Fruit fly (Drosophila melanogaster): ENCODE data around the gene CG33116.

CG33116 gene

dm6 chr2L:19528308-19528707 lies 5.0 kb upstream of the CG33116 start (continued):
- peak; percentile 98 for TF ChIP-seq CG2678 (tag; optimal IDR thresholded peaks at IDR 0.05)
- TF ChIP-seq CG14667 (GFP tag; IDR thresholded peaks at IDR 0.05) = peak; percentile 93
- peak; percentile 94 for TF ChIP-seq Usf (GFP tag; optimal IDR thresholded peaks at IDR 0.05)
- TF ChIP-seq CG16813 (GFP tag; IDR thresholded peaks at IDR 0.05; ENCODE audit: partially characterized antibody) = no peak
- TF ChIP-seq HLH4C (GFP tag; IDR thresholded peaks at IDR 0.05; ENCODE audit: partially characterized antibody) = no peak
- TF ChIP-seq unpg (GFP tag; optimal IDR thresholded peaks at IDR 0.05) = peak; percentile 97
- peak; percentile 97 for TF ChIP-seq CG14441 (GFP tag; IDR thresholded peaks at IDR 0.05)
- TF ChIP-seq Drgx (GFP tag; IDR thresholded peaks at IDR 0.05) = peak; percentile 99
- TF ChIP-seq CG2129 (GFP tag; IDR thresholded peaks at IDR 0.05; ENCODE audit: partially characterized antibody) = no peak
- peak; percentile 55 for TF ChIP-seq psq (GFP tag; optimal IDR thresholded peaks at IDR 0.05)
- peak; percentile 97 for TF ChIP-seq cwo (GFP tag; optimal IDR thresholded peaks at IDR 0.05)
- TF ChIP-seq CG8290 (GFP tag; optimal IDR thresholded peaks at IDR 0.05) = peak; percentile 24
- TF ChIP-seq CG8290 (tag; optimal IDR thresholded peaks at IDR 0.05) = peak in 1 of 2 experiments; percentile 97
- peak; percentile 90 for TF ChIP-seq tin (GFP tag; optimal IDR thresholded peaks at IDR 0.05)
- peak; percentile 80 for TF ChIP-seq fd96Cb (tag; optimal IDR thresholded peaks at IDR 0.05)
- TF ChIP-seq eyg (GFP tag; optimal IDR thresholded peaks at IDR 0.05) = peak; percentile 93
- TF ChIP-seq gce (GFP tag; IDR thresholded peaks at IDR 0.05) = peak; percentile 77; the same call in 1 of the 3 replicates
- no peak for TF ChIP-seq sna (GFP tag; IDR thresholded peaks at IDR 0.05; ENCODE audit: partially characterized antibody)
- TF ChIP-seq pnt (GFP tag; optimal IDR thresholded peaks at IDR 0.05) = peak; percentile 62
- TF ChIP-seq Mrtf (GFP tag; IDR thresholded peaks at IDR 0.05) = peak; percentile 95
- peak; percentile 62 for TF ChIP-seq Sry-δ (GFP tag; optimal IDR thresholded peaks at IDR 0.05)
- peak; percentile 97 for TF ChIP-seq Hsf (GFP tag; optimal IDR thresholded peaks at IDR 0.05)
- peak; percentile 99 for TF ChIP-seq lab (GFP tag; optimal IDR thresholded peaks at IDR 0.05)
- peak; percentile 83 to 93 for TF ChIP-seq chif (GFP tag; optimal IDR thresholded peaks at IDR 0.05)
- TF ChIP-seq gcm (GFP tag; optimal IDR thresholded peaks at IDR 0.05) = peak; percentile 86
- peak; percentile 91 for TF ChIP-seq CG12104 (GFP tag; optimal IDR thresholded peaks at IDR 0.05)
- peak; percentile 96 for TF ChIP-seq ci (GFP tag; IDR thresholded peaks at IDR 0.05)
- TF ChIP-seq en (GFP tag; optimal IDR thresholded peaks at IDR 0.05) = peak; percentile 26
- TF ChIP-seq CG2199 (GFP tag; IDR thresholded peaks at IDR 0.05) = peak; percentile 80; the same call in 2 of the 3 replicates
- TF ChIP-seq CG8944 (GFP tag; optimal IDR thresholded peaks at IDR 0.05) = peak; percentile 87
- peak; percentile 28 for TF ChIP-seq CG15073 (GFP tag; optimal IDR thresholded peaks at IDR 0.05)
- TF ChIP-seq E2f2 (GFP tag; IDR thresholded peaks at IDR 0.05) = peak; percentile 80
- peak; percentile 64 for TF ChIP-seq dmrt11E (tag; optimal IDR thresholded peaks at IDR 0.05)
- TF ChIP-seq emc (GFP tag; optimal IDR thresholded peaks at IDR 0.05) = peak; percentile 94
- TF ChIP-seq Scr (GFP tag; IDR thresholded peaks at IDR 0.05; ENCODE audit: partially characterized antibody) = no peak
- TF ChIP-seq Side (GFP tag; optimal IDR thresholded peaks at IDR 0.05) = peak; percentile 94
- peak; percentile 60 for TF ChIP-seq CG2875 (GFP tag; optimal IDR thresholded peaks at IDR 0.05)
- peak; percentile 92 for TF ChIP-seq Oli (tag; optimal IDR thresholded peaks at IDR 0.05)
- TF ChIP-seq CG32767 (GFP tag; IDR thresholded peaks at IDR 0.05) = peak; percentile 93
- peak; percentile 96 for TF ChIP-seq CG7372 (GFP tag; IDR thresholded peaks at IDR 0.05)
- TF ChIP-seq crol (GFP tag; IDR thresholded peaks at IDR 0.05) = peak; percentile 46; the same call in 1 of the 2 replicates
- TF ChIP-seq ken (GFP tag; IDR thresholded peaks at IDR 0.05) = peak; percentile 90
- peak; percentile 85 for TF ChIP-seq NC2β (GFP tag; optimal IDR thresholded peaks at IDR 0.05)
- peak; percentile 85 for TF ChIP-seq CG10654 (GFP tag; optimal IDR thresholded peaks at IDR 0.05)
- TF ChIP-seq CG10543 (GFP tag; optimal IDR thresholded peaks at IDR 0.05) = peak; percentile 76
- peak; percentile 73; the same call in 2 of the 3 replicates for TF ChIP-seq jigr1 (GFP tag; IDR thresholded peaks at IDR 0.05)
- no peak for TF ChIP-seq h (optimal IDR thresholded peaks at IDR 0.05)
- peak; percentile 95 for TF ChIP-seq ham (GFP tag; IDR thresholded peaks at IDR 0.05)
- peak; percentile 87 for TF ChIP-seq CG5245 (GFP tag; optimal IDR thresholded peaks at IDR 0.05)
- peak; percentile 51 for TF ChIP-seq CG10565 (GFP tag; optimal IDR thresholded peaks at IDR 0.05)
- peak; percentile 96 for TF ChIP-seq lmd (GFP tag; IDR thresholded peaks at IDR 0.05)
- peak; percentile 95 for TF ChIP-seq CG12299 (tag; optimal IDR thresholded peaks at IDR 0.05)
